Worm (Caenorhabditis elegans) whole organism, late embryonic: ENCODE measurements around the gene nsph-4.1.

Experiments used
- F13H6.1 ChIP-seq: sonication (generic microtip); optimal IDR thresholded peaks from 2 replicates; lab custom pipeline; 2016; ENCODE audit warnings: missing genetic modification characterization, missing compliant biosample characterization
- K02D7.2 ChIP-seq: sonication (generic microtip); optimal IDR thresholded peaks from 2 replicates; lab custom pipeline; 2017; ENCODE audit warnings: mild to moderate bottlenecking, missing genetic modification characterization, missing compliant biosample characterization
- Y22D7AL.16 ChIP-seq: sonication (generic microtip); optimal IDR thresholded peaks from 2 replicates; lab custom pipeline; 2016; ENCODE audit warnings: missing genetic modification characterization, missing compliant biosample characterization
- ama-1 ChIP-seq: fragments of 150-350 bp; optimal IDR thresholded peaks from 2 replicates; lab custom pipeline; 2014
- ceh-14 ChIP-seq: sonication (generic microtip); optimal IDR thresholded peaks from 2 replicates; lab custom pipeline; 2016; ENCODE audit warnings: missing genotype, missing genetic modification characterization, missing compliant biosample characterization
- ceh-18 ChIP-seq: sonication (generic microtip); optimal IDR thresholded peaks from 2 replicates; lab custom pipeline; 2016; ENCODE audit warnings: missing genetic modification characterization, missing compliant biosample characterization
- ceh-2 ChIP-seq: sonication (generic microtip); optimal IDR thresholded peaks from 2 replicates; lab custom pipeline; 2016; ENCODE audit warnings: missing genotype, missing genetic modification characterization, missing compliant biosample characterization
- ceh-22 ChIP-seq: sonication (generic microtip); optimal IDR thresholded peaks from 2 replicates; lab custom pipeline; 2017; ENCODE audit warnings: missing biosample characterization, missing genetic modification characterization
- ceh-24 ChIP-seq: sonication (generic microtip); optimal IDR thresholded peaks from 2 replicates; lab custom pipeline; 2016; ENCODE audit warnings: mild to moderate bottlenecking, missing genetic modification characterization, missing compliant biosample characterization
- ceh-45 ChIP-seq: fragments of 200-800 bp; sonication (Bioruptor generic); IDR thresholded peaks from 2 replicates; pipeline ENCODE4 v1.3.6; 2022; ENCODE audit warnings: missing genetic modification reagents, missing genetic modification characterization, missing compliant biosample characterization
- dmd-4 ChIP-seq: sonication (generic microtip); optimal IDR thresholded peaks from 2 replicates; lab custom pipeline; 2016; ENCODE audit warnings: borderline replicate concordance, missing genetic modification characterization, missing compliant biosample characterization
- dve-1 ChIP-seq: sonication (generic microtip); optimal IDR thresholded peaks from 2 replicates; lab custom pipeline; 2017; ENCODE audit warnings: antibody characterized with exemption, mild to moderate bottlenecking, missing genetic modification characterization, missing compliant biosample characterization
- elt-2 ChIP-seq: sonication (generic microtip); optimal IDR thresholded peaks from 2 replicates; lab custom pipeline; 2016; ENCODE audit warnings: missing genetic modification reagents, missing genetic modification characterization, missing compliant biosample characterization
- fax-1 ChIP-seq: sonication (generic microtip); optimal IDR thresholded peaks from 2 replicates; lab custom pipeline; 2016; ENCODE audit warnings: missing genotype, missing genetic modification characterization, missing compliant biosample characterization
- fkh-10 ChIP-seq: fragments of 150-350 bp; optimal IDR thresholded peaks from 2 replicates; lab custom pipeline; 2014; ENCODE audit warnings: missing biosample characterization, missing genetic modification reagents, missing genetic modification characterization
- fkh-6 ChIP-seq: sonication (generic microtip); optimal IDR thresholded peaks from 2 replicates; lab custom pipeline; 2016; ENCODE audit warnings: missing genetic modification characterization, missing compliant biosample characterization
- gmeb-2 ChIP-seq: sonication (generic microtip); optimal IDR thresholded peaks from 2 replicates; lab custom pipeline; 2016; ENCODE audit warnings: missing genetic modification characterization, inconsistent platforms, missing compliant biosample characterization
- hlh-6 ChIP-seq: sonication (generic microtip); optimal IDR thresholded peaks from 2 replicates; lab custom pipeline; 2016; ENCODE audit warnings: missing genotype, missing genetic modification characterization, missing compliant biosample characterization
- hlh-8 ChIP-seq: sonication (generic microtip); optimal IDR thresholded peaks from 2 replicates; lab custom pipeline; 2016; ENCODE audit warnings: missing genotype, missing genetic modification characterization, missing compliant biosample characterization
- lim-6 ChIP-seq: sonication (generic microtip); optimal IDR thresholded peaks from 2 replicates; lab custom pipeline; 2016; ENCODE audit warnings: missing genetic modification characterization, missing compliant biosample characterization
- lin-11 ChIP-seq: fragments of 200-800 bp; sonication (Bioruptor generic); optimal IDR thresholded peaks from 2 replicates; lab custom pipeline; 2018; ENCODE audit warnings: mild to moderate bottlenecking, missing genetic modification characterization, missing compliant biosample characterization
- madf-2 ChIP-seq: sonication (generic microtip); optimal IDR thresholded peaks from 2 replicates; lab custom pipeline; 2017; ENCODE audit warnings: missing genetic modification characterization, missing compliant biosample characterization
- npax-4 ChIP-seq: sonication (generic microtip); optimal IDR thresholded peaks from 2 replicates; lab custom pipeline; 2016; ENCODE audit warnings: missing genetic modification characterization, missing compliant biosample characterization
- odd-2 ChIP-seq: sonication (generic microtip); optimal IDR thresholded peaks from 2 replicates; lab custom pipeline; 2017; ENCODE audit warnings: antibody characterized with exemption, mild to moderate bottlenecking, missing genetic modification characterization, missing compliant biosample characterization
- pag-3 ChIP-seq: sonication (generic microtip); optimal IDR thresholded peaks from 2 replicates; lab custom pipeline; 2016; ENCODE audit warnings: missing compliant biosample characterization, missing genetic modification characterization, borderline replicate concordance
- pat-9 ChIP-seq: fragments of 200-800 bp; sonication (Bioruptor generic); optimal IDR thresholded peaks from 2 replicates; lab custom pipeline; 2018; ENCODE audit warnings: mild to moderate bottlenecking, missing genetic modification characterization, moderate library complexity, missing compliant biosample characterization
- pros-1 ChIP-seq: fragments of 150-350 bp; optimal IDR thresholded peaks from 2 replicates; lab custom pipeline; 2014; ENCODE audit warnings: missing biosample characterization, missing genetic modification reagents, missing genetic modification characterization
- sdc-2 ChIP-seq: sonication (generic microtip); optimal IDR thresholded peaks from 2 replicates; lab custom pipeline; 2016; ENCODE audit warnings: missing genotype, missing genetic modification characterization, missing compliant biosample characterization
- sox-4 ChIP-seq: sonication (generic microtip); optimal IDR thresholded peaks from 2 replicates; lab custom pipeline; 2017; ENCODE audit warnings: mild to moderate bottlenecking, missing genetic modification characterization, inconsistent platforms, missing compliant biosample characterization
- tbx-7 ChIP-seq: sonication (generic microtip); optimal IDR thresholded peaks from 2 replicates; lab custom pipeline; 2016; ENCODE audit warnings: missing genotype, missing genetic modification characterization, missing compliant biosample characterization
- unc-3 ChIP-seq, 2 experiments: fragments of 200-800 bp in 1 of 2; sonication (Bioruptor generic) in 1 of 2; sonication (generic microtip) in 1 of 2; conservative IDR thresholded peaks in 1 of 2; optimal IDR thresholded peaks in 1 of 2; 2 replicates each; pipeline versions ENCODE4 v1.3.6 to Lab custom; 2016 to 2022; ENCODE audit warnings: missing compliant biosample characterization in 2 of 2, missing genetic modification characterization in 2 of 2, missing genetic modification reagents in 1 of 2
- unc-86 ChIP-seq: sonication (generic microtip); optimal IDR thresholded peaks from 2 replicates; lab custom pipeline; 2016; ENCODE audit warnings: missing genetic modification characterization, missing compliant biosample characterization
- zip-5 ChIP-seq: sonication (generic microtip); optimal IDR thresholded peaks from 2 replicates; lab custom pipeline; 2016; ENCODE audit warnings: missing genetic modification characterization, missing compliant biosample characterization

Gene nsph-4.1

DNA sequence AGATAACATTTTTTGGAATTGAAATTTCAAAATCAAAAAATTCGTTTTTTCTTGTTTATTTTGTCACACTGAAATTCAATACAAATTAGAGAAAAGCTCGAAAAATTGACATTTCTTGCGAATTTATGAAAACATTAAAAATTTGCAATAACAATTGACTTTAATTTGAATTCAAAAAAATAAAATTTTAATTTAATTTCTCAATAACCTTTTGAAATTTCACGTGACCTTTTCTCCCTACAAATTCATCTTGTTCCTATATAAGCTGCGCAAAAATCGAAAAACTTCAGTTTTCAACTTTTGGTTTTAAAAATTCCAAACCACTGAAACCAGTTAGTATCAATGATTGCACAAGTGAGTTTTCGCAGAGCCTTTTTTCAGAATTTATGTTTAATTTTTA lies 42.2 kb downstream of the nsph-4.1 start, which contains the start of gene F36H12.4:
TSS of gene F36H12.4 (plus strand) at position 301 of the 400 bp plus-strand sequence.
- TF ChIP-seq ceh-14 (no peak), sdc-2 (tag; lab: Kevin White, UChicago) (no peak), fkh-10 (GFP tag; lab: Kevin White, UChicago) (no peak)

DNA sequence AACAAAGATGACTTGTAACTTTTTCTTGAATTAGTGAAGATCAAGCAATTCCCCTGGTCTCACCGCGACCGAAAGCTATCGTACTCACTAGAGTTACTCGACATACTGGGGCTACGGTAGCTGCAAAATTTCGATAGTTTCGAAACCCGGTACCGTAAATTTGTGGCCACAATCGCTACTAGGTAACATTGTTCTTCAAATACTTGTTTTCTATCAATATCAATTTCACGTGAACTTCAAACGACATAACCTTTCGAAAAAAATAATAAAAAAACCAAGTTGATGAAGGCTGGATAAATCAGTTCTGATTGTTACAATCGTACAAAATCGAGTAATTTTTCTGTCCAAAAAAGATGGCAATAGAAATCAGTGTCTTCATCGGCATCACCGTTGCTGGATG lies 45.9 kb downstream of the nsph-4.1 start, which contains the start of gene F36H12.3:
TSS of gene F36H12.3 (plus strand) at position 301 of the 400 bp plus-strand sequence.
- no peak for TF ChIP-seq ama-1 (lab: Kevin White, UChicago)
- TF ChIP-seq K02D7.2, result no peak
- TF ChIP-seq ceh-22 (tag; lab: Kevin White, UChicago), result no peak
- TF ChIP-seq unc-86, result no peak
- no peak for TF ChIP-seq fkh-6 (tag; lab: Kevin White, UChicago)
- no peak for TF ChIP-seq unc-3 (GFP tag; conservative IDR thresholded peaks at IDR 0.05; lab: Robert Waterston, UW)
- TF ChIP-seq unc-3 (tag; optimal IDR thresholded peaks at IDR 0.05; lab: Kevin White, UChicago), result no peak
- TF ChIP-seq sdc-2 (tag; lab: Kevin White, UChicago), result no peak
- no peak for TF ChIP-seq dve-1 (tag; lab: Kevin White, UChicago)
- no peak for TF ChIP-seq hlh-6 (tag; lab: Kevin White, UChicago)
- no peak for TF ChIP-seq ceh-24 (tag; lab: Kevin White, UChicago)
- no peak for TF ChIP-seq ceh-2 (tag; lab: Kevin White, UChicago)
- TF ChIP-seq Y22D7AL.16 (tag; lab: Kevin White, UChicago), result no peak
- no peak for TF ChIP-seq pag-3 (tag; lab: Kevin White, UChicago)
- no peak for TF ChIP-seq hlh-8 (tag; lab: Kevin White, UChicago)
- TF ChIP-seq sox-4 (tag; lab: Kevin White, UChicago), result no peak
- TF ChIP-seq pat-9 (tag; lab: Kevin White, UChicago), result no peak
- no peak for TF ChIP-seq fax-1 (tag; lab: Kevin White, UChicago)

DNA sequence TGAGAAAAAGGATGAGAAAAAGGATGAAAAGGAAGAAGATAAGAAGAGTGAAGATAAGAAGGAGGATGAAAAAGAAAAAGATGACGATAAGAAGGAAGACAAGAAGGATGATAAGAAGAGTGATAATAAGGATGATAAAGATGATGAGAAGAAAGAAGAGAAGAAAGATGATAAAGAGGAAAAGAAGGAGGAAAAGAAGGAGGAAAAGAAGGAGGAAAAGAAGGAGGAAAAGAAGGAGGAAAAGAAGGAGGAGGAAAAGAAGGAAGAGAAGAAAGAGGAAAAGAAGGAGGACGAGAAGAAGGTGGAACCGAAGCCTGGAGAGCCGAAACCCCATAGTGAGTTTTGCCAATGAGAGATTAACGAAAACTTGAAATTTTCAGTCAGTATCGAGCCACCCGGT lies 46.7 kb downstream of the nsph-4.1 start:
- TF ChIP-seq elt-2, result peak; percentile 70
- no peak for TF ChIP-seq sdc-2 (tag; lab: Kevin White, UChicago)
- TF ChIP-seq, all 69 proteins: peak for 1

DNA sequence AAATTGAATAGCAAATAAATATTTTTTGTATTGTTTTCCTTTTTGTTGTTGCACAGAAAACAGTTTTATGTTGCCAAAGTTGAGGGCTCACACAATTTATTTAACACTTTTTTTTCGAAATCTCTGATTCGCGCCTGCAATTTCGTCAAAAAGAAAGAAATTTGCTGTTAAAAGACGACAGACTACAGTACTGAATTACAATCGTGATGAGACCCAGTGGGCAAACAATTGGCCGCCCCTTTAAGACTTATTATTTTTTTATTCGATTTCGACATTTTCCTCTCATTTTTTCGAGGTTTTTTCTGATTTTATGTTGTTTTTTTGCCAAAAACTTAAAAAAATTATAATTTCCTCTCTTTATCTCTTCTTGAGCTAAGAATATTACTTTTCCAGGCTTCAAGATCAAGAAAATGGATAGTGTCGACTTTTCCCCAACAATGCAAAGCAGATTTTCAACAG lies 47.5 kb downstream of the nsph-4.1 start, which contains the start of gene slfl-4:
TSS of gene slfl-4 (plus strand) at position 409 of the 459 bp plus-strand sequence.
- no peak for TF ChIP-seq sdc-2 (tag; lab: Kevin White, UChicago)
- no peak for TF ChIP-seq F13H6.1 (tag; lab: Kevin White, UChicago)

DNA sequence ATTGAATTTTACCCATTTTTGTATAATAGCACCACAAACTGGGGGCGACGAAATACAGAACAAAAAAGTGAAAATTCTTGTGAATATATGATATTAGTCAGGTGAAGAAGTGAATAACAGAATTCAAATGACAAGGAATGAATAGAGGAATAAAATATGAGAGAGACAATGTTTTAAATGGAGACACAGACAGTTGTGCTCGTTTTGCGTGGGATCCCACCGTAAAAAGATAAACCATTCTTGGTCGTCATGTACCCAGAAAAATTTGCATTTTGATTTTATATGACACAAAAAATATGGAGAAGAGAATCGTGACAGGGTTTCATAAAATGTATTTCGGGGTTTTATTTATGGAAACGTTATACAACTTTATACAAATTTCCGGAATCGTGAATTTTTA lies 51.1 kb downstream of the nsph-4.1 start, which contains the start of gene F36H12.17:
TSS of gene F36H12.17 (minus strand) at position 101 of the 400 bp plus-strand sequence.
- no peak for TF ChIP-seq lim-6
- no peak for TF ChIP-seq fax-1 (tag; lab: Kevin White, UChicago)
- no peak for TF ChIP-seq hlh-6 (tag; lab: Kevin White, UChicago)
- no peak for TF ChIP-seq tbx-7
- no peak for TF ChIP-seq madf-2 (tag; lab: Kevin White, UChicago)
- no peak for TF ChIP-seq ceh-18 (tag; lab: Kevin White, UChicago)
- TF ChIP-seq dmd-4 (tag; lab: Kevin White, UChicago), result no peak
- TF ChIP-seq ceh-2 (tag; lab: Kevin White, UChicago), result no peak
- no peak for TF ChIP-seq npax-4 (tag; lab: Kevin White, UChicago)
- no peak for TF ChIP-seq lin-11 (tag; lab: Kevin White, UChicago)
- no peak for TF ChIP-seq ceh-14
- TF ChIP-seq ceh-45 (GFP tag; lab: Robert Waterston, UW), result no peak
- no peak for TF ChIP-seq ama-1 (lab: Kevin White, UChicago)
- TF ChIP-seq gmeb-2 (tag; lab: Kevin White, UChicago), result no peak
- no peak for TF ChIP-seq odd-2 (tag; lab: Kevin White, UChicago)
- TF ChIP-seq pros-1, result no peak
- TF ChIP-seq zip-5, result no peak
- no peak for TF ChIP-seq F13H6.1 (tag; lab: Kevin White, UChicago)
